Fruit fly (Drosophila melanogaster): ENCODE data around the gene DCX-EMAP.

DNA sequence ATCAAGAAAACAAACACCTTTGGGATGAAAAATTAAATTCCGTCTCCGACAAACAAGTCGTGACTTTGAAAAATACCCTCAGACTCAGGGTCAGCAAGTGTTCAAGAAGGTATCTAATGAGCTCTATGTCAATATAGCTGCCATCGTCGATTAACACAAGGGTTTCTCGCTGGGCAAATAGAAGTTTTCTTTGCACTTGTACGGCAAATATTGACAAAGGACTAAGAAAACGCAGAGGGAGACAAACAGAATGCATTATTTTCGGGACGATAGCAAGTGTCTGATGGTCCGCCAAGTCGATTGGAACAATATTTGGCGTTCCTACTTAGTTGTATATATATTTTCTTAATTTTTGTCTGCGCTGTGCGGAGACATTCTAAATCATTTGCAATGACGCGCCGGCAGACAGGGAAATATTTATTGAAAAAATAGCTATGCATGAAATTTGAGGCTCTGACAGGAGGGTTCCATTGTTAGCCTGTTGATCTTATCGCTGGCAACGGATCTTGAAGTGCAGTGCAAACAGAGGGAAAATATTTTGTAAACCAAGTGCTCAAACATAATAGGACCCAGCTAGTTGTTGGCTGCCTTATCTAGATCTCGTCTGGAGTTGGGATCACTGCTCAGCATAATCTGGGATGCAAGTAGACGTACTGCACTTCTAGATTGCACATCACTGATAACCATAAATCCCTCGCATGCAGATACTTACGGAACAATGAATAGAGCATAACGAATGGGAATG is 52.9 kb downstream of the DCX-EMAP start:
- TF ChIP-seq dmrt99B (tag; optimal IDR thresholded peaks at IDR 0.05) = no peak
- no peak for TF ChIP-seq so (GFP tag; IDR thresholded peaks at IDR 0.05)
- no peak for TF ChIP-seq tna (GFP tag; IDR thresholded peaks at IDR 0.05; ENCODE audit: partially characterized antibody)
- TF ChIP-seq vvl (GFP tag; IDR thresholded peaks at IDR 0.05) = no peak
- TF ChIP-seq Xbp1 (GFP tag; optimal IDR thresholded peaks at IDR 0.05) = no peak
- no peak for TF ChIP-seq CG11456 (GFP tag; IDR thresholded peaks at IDR 0.05)
- TF ChIP-seq Myb (GFP tag; optimal IDR thresholded peaks at IDR 0.05) = no peak
